Worm (Caenorhabditis elegans) whole organism, mixed stage, embryonic: ENCODE measurements around the gene epc-1.
A peak's percentile ranks its signal among the peaks of the same experiment; 100 is the strongest.

ENCODE experiments used
- M03D4.4 ChIP-seq: sonication (generic microtip); optimal IDR thresholded peaks from 2 replicates; lab custom pipeline; 2017; ENCODE audit warnings: mild to moderate bottlenecking, missing genetic modification characterization, missing compliant biosample characterization
- bed-3 ChIP-seq: fragments of 200-800 bp; sonication (Bioruptor generic); optimal IDR thresholded peaks from 3 replicates; lab custom pipeline; 2018; ENCODE audit warnings: mild to moderate bottlenecking, missing genetic modification characterization, moderate library complexity, missing compliant biosample characterization
- blmp-1 ChIP-seq: fragments of 150-350 bp; optimal IDR thresholded peaks from 2 replicates; lab custom pipeline; 2014; ENCODE audit warnings: missing biosample characterization, missing genetic modification characterization
- ceh-39 ChIP-seq: fragments of 150-350 bp; optimal IDR thresholded peaks from 2 replicates; lab custom pipeline; 2014; ENCODE audit warnings: missing biosample characterization, missing genetic modification characterization
- ceh-43 ChIP-seq: fragments of 200-800 bp; sonication (Bioruptor generic); optimal IDR thresholded peaks from 2 replicates; lab custom pipeline; 2018; ENCODE audit warnings: mild to moderate bottlenecking, missing genetic modification characterization, moderate library complexity, missing compliant biosample characterization
- ceh-83 ChIP-seq: fragments of 200-800 bp; sonication (Bioruptor generic); optimal IDR thresholded peaks from 2 replicates; lab custom pipeline; 2018; ENCODE audit warnings: mild to moderate bottlenecking, missing genetic modification characterization, missing compliant biosample characterization
- ces-1 ChIP-seq: fragments of 150-350 bp; optimal IDR thresholded peaks from 2 replicates; lab custom pipeline; 2014; ENCODE audit warnings: missing biosample characterization, missing genetic modification reagents, missing genetic modification characterization
- cnd-1 ChIP-seq: fragments of 200-800 bp; sonication (Bioruptor generic); optimal IDR thresholded peaks from 2 replicates; lab custom pipeline; 2018; ENCODE audit warnings: mild to moderate bottlenecking, missing genetic modification characterization, missing compliant biosample characterization
- drap-1 ChIP-seq: fragments of 200-800 bp; sonication (Bioruptor generic); optimal IDR thresholded peaks from 3 replicates; lab custom pipeline; 2018; ENCODE audit warnings: mild to moderate bottlenecking, missing genetic modification characterization, missing compliant biosample characterization
- elt-1 ChIP-seq: sonication (generic microtip); optimal IDR thresholded peaks from 2 replicates; lab custom pipeline; 2017; ENCODE audit warnings: missing genetic modification characterization, mild to moderate bottlenecking, missing compliant biosample characterization, antibody characterized with exemption, moderate library complexity, borderline replicate concordance; ENCODE audit not compliant: insufficient read depth
- elt-3 ChIP-seq: fragments of 150-350 bp; optimal IDR thresholded peaks from 2 replicates; lab custom pipeline; 2014; ENCODE audit warnings: missing biosample characterization, missing genetic modification characterization
- ham-2 ChIP-seq: fragments of 200-800 bp; sonication (Bioruptor generic); optimal IDR thresholded peaks from 2 replicates; lab custom pipeline; 2018; ENCODE audit warnings: mild to moderate bottlenecking, missing genetic modification characterization, missing compliant biosample characterization
- hlh-1 ChIP-seq: fragments of 150-350 bp; optimal IDR thresholded peaks from 2 replicates; lab custom pipeline; 2014; ENCODE audit warnings: missing biosample characterization, missing genetic modification reagents, missing genetic modification characterization
- lin-13 ChIP-seq: fragments of 150-350 bp; optimal IDR thresholded peaks from 2 replicates; lab custom pipeline; 2014; ENCODE audit warnings: missing biosample characterization, missing genetic modification characterization
- lsy-2 ChIP-seq: fragments of 150-350 bp; optimal IDR thresholded peaks from 2 replicates; lab custom pipeline; 2014; ENCODE audit warnings: missing biosample characterization, missing genetic modification characterization
- mab-5 ChIP-seq: fragments of 150-350 bp; optimal IDR thresholded peaks from 2 replicates; lab custom pipeline; 2014; ENCODE audit warnings: missing biosample characterization, missing genetic modification characterization
- mep-1 ChIP-seq: fragments of 150-350 bp; optimal IDR thresholded peaks from 2 replicates; lab custom pipeline; 2017; ENCODE audit warnings: missing biosample characterization, missing genetic modification reagents, missing genetic modification characterization, inconsistent platforms
- mls-2 ChIP-seq: sonication (generic microtip); optimal IDR thresholded peaks from 2 replicates; lab custom pipeline; 2016; ENCODE audit warnings: mild to moderate bottlenecking, missing genetic modification characterization, moderate library complexity, missing compliant biosample characterization
- nhr-12 ChIP-seq: fragments of 150-350 bp; optimal IDR thresholded peaks from 2 replicates; lab custom pipeline; 2014; ENCODE audit warnings: missing biosample characterization, missing genetic modification characterization
- nhr-2 ChIP-seq: fragments of 150-350 bp; optimal IDR thresholded peaks from 2 replicates; lab custom pipeline; 2014; ENCODE audit warnings: missing biosample characterization, missing genetic modification characterization
- nhr-237 ChIP-seq: fragments of 150-350 bp; optimal IDR thresholded peaks from 2 replicates; lab custom pipeline; 2014; ENCODE audit warnings: missing biosample characterization, missing genetic modification characterization
- nhr-28 ChIP-seq: fragments of 150-350 bp; optimal IDR thresholded peaks from 2 replicates; lab custom pipeline; 2014; ENCODE audit warnings: missing biosample characterization, missing genetic modification characterization
- pha-4 ChIP-seq: fragments of 150-350 bp; optimal IDR thresholded peaks from 2 replicates; lab custom pipeline; 2018; ENCODE audit warnings: missing biosample characterization, missing genetic modification reagents, missing genetic modification characterization
- sem-2 ChIP-seq: fragments of 200-800 bp; sonication (Bioruptor generic); optimal IDR thresholded peaks from 2 replicates; lab custom pipeline; 2018; ENCODE audit warnings: mild to moderate bottlenecking, missing genetic modification characterization, missing compliant biosample characterization
- snpc-4 ChIP-seq: fragments of 150-350 bp; optimal IDR thresholded peaks from 2 replicates; lab custom pipeline; 2014; ENCODE audit warnings: missing biosample characterization, missing genetic modification characterization
- sptf-1 ChIP-seq: sonication (generic microtip); optimal IDR thresholded peaks from 2 replicates; lab custom pipeline; 2017; ENCODE audit warnings: mild to moderate bottlenecking, missing genetic modification characterization, moderate library complexity, missing compliant biosample characterization
- unc-120 ChIP-seq: sonication (generic microtip); optimal IDR thresholded peaks from 2 replicates; lab custom pipeline; 2017; ENCODE audit warnings: missing genetic modification characterization, missing compliant biosample characterization; ENCODE audit not compliant: poor library complexity, severe bottlenecking
- unc-39 ChIP-seq: fragments of 150-350 bp; optimal IDR thresholded peaks from 2 replicates; lab custom pipeline; 2014; ENCODE audit warnings: missing biosample characterization, missing genetic modification characterization
- unc-62 ChIP-seq: fragments of 150-350 bp; optimal IDR thresholded peaks from 2 replicates; lab custom pipeline; 2014; ENCODE audit warnings: missing biosample characterization, missing genetic modification reagents, missing genetic modification characterization
- zip-8 ChIP-seq: fragments of 150-350 bp; optimal IDR thresholded peaks from 2 replicates; lab custom pipeline; 2014; ENCODE audit warnings: missing biosample characterization, missing genetic modification characterization
- ztf-11 ChIP-seq: fragments of 150-350 bp; optimal IDR thresholded peaks from 2 replicates; lab custom pipeline; 2014; ENCODE audit warnings: missing biosample characterization, missing genetic modification characterization

Gene epc-1

ce11 chrIII:12606175-12606574 lies 2.2 kb downstream of the epc-1 start:
- TF ChIP-seq ceh-39 = no peak
- no peak for TF ChIP-seq blmp-1 (tag; lab: Kevin White, UChicago)
- no peak for TF ChIP-seq zip-8 (tag; lab: Kevin White, UChicago)
- TF ChIP-seq mep-1 = no peak
- no peak for TF ChIP-seq unc-120
- no peak for TF ChIP-seq ham-2
- TF ChIP-seq hlh-1 (tag; lab: Kevin White, UChicago) = no peak
- no peak for TF ChIP-seq ztf-11 (tag; lab: Kevin White, UChicago)
- no peak for TF ChIP-seq nhr-2 (tag; lab: Kevin White, UChicago)
- TF ChIP-seq nhr-28 (tag; lab: Kevin White, UChicago) = no peak
- no peak for TF ChIP-seq bed-3

ce11 chrIII:12602070-12602469 lies 6.3 kb downstream of the epc-1 start:
- TF ChIP-seq mep-1 (no peak), sptf-1 (peak; percentile 24)

- no peak for TF ChIP-seq cnd-1 (tag; lab: Kevin White, UChicago)
- no peak for TF ChIP-seq drap-1 (GFP tag; lab: Kevin White, UChicago)
- no peak for TF ChIP-seq ces-1 (GFP tag; lab: Kevin White, UChicago)
- no peak for TF ChIP-seq unc-39
- no peak for TF ChIP-seq nhr-28 (tag; lab: Kevin White, UChicago)
- no peak for TF ChIP-seq ztf-11 (tag; lab: Kevin White, UChicago)
- TF ChIP-seq ceh-39 = no peak
Measured at ce11 chrIII:12599672-12600071, 8.7 kb downstream of the epc-1 start, which contains the start of gene gldi-8. gldi-8 (minus strand) TSS chrIII:12599729.

- TF ChIP-seq sptf-1 = peak; percentile 55
- TF ChIP-seq elt-3 (tag; lab: Kevin White, UChicago) = peak; percentile 7
- no peak for TF ChIP-seq cnd-1 (tag; lab: Kevin White, UChicago)
- peak; percentile 35 for TF ChIP-seq sem-2 (GFP tag; lab: Kevin White, UChicago)
- peak; percentile 58 for TF ChIP-seq unc-62 (GFP tag; lab: Kevin White, UChicago)
- TF ChIP-seq drap-1 (GFP tag; lab: Kevin White, UChicago) = no peak
- TF ChIP-seq unc-120 = peak; percentile 12
- TF ChIP-seq elt-1 (tag; lab: Kevin White, UChicago) = no peak
- TF ChIP-seq pha-4 = peak; percentile 88
- peak; percentile 43 for TF ChIP-seq ceh-43
- TF ChIP-seq ceh-83 (GFP tag; lab: Kevin White, UChicago) = no peak
- TF ChIP-seq ham-2 = peak; percentile 0
- peak; percentile 99 for TF ChIP-seq ceh-39
- no peak for TF ChIP-seq nhr-12 (tag; lab: Kevin White, UChicago)
- no peak for TF ChIP-seq snpc-4 (tag; lab: Kevin White, UChicago)
- peak; percentile 94 for TF ChIP-seq lin-13 (tag; lab: Kevin White, UChicago)
- peak; percentile 26 for TF ChIP-seq bed-3
- TF ChIP-seq mab-5 = peak; percentile 8
- peak; percentile 40 for TF ChIP-seq hlh-1 (tag; lab: Kevin White, UChicago)
- TF ChIP-seq mep-1 = peak; percentile 95
- TF ChIP-seq mls-2 = peak; percentile 19
- no peak for TF ChIP-seq M03D4.4
- no peak for TF ChIP-seq zip-8 (tag; lab: Kevin White, UChicago)
- peak; percentile 71 for TF ChIP-seq nhr-237 (tag; lab: Kevin White, UChicago)
- TF ChIP-seq lsy-2 (tag; lab: Kevin White, UChicago) = peak; percentile 97
- no peak for TF ChIP-seq nhr-2 (tag; lab: Kevin White, UChicago)
- TF ChIP-seq ces-1 (GFP tag; lab: Kevin White, UChicago) = peak; percentile 59
- TF ChIP-seq blmp-1 (tag; lab: Kevin White, UChicago) = no peak
- TF ChIP-seq ztf-11 (tag; lab: Kevin White, UChicago) = peak; percentile 2
Measured at ce11 chrIII:12598418-12599330, 9.7 kb downstream of the epc-1 start.

ce11 chrIII:12595640-12596039 lies 12.7 kb downstream of the epc-1 start:
- no peak for TF ChIP-seq ceh-83 (GFP tag; lab: Kevin White, UChicago)
